Fruit fly (Drosophila melanogaster) whole organism, larva: ENCODE data around the gene CG11722.

ENCODE experiments used
- noc ChIP-seq: fragments of 200-800 bp; sonication (Bioruptor generic); optimal IDR thresholded peaks from 3 replicates; lab custom pipeline; 2019; ENCODE audit warnings: missing biosample characterization, mild to moderate bottlenecking, missing genetic modification characterization, moderate library complexity

Gene CG11722

dm6 chr3R:10054278-10054975, 9.1 kb upstream of the CG11722 start:
- peak; percentile 88 for TF ChIP-seq noc (tag; lab: Kevin White, UChicago)

DNA sequence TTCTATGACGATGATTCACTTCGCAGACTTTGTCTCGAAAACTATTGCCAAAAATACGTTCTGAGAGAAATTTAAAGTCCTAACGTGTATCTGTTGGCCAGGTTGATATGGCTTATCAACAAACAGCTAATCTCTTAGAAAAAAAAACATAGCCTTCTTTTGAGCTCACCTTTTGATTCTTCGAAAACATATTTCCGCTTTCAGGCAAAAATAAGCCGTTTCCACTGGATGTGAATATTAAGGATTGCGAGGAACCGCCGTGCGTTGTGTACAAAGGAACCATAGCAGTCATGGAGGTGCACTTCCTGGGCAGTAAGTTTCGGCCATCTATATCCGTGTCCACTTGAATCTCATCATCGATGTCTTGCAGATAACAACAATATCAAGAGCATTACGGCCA, 8.2 kb upstream of the CG11722 start:
- TF ChIP-seq noc (tag; lab: Kevin White, UChicago) = no peak

dm6 chr3R:10052695-10053382, 7.5 kb upstream of the CG11722 start, which contains the start of the genes Fancl and Npc2e:
TSS of gene Fancl (minus strand) at chr3R:10052869.
TSS of gene Npc2e (plus strand) at chr3R:10053332.
- TF ChIP-seq noc (tag; lab: Kevin White, UChicago) = no peak

DNA sequence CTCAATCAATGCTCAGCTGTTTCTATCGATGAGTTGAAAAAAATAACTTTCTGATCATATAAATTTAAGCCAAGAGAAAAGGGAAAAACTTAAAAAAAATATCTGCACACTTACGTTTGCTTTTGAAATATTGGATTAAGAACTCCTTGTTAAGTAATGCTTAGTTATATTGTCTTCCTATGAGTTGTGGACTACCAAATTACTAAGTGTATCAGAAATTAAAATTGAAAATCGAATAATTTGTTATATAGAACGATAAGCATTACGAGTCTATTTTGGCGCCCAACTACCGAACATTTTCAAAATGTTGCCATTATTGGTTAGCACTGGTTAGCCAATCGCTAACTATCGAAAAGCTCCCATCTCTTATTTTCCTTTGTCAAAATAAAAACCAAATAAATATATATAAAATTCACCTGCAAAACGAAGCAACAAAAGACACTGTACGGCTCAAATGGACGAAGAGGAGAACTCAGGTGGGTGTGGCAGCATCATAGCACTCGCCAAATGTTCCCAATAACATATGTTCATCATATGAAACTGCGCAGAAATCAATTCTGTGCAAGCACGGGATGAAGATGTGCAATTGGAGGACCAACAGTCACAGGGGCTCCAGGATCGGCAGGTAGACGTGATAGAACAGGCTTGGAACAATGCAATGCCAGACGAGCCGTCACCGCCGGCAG, 3.6 kb upstream of the CG11722 start, which contains the start of gene ohgt:
TSS of gene ohgt (plus strand) at position 358 of the 686 bp plus-strand sequence.
- no peak for TF ChIP-seq noc (tag; lab: Kevin White, UChicago)

dm6 chr3R:10048775-10048841, 3.3 kb upstream of the CG11722 start, which contains the start of gene CG12811:
TSS of gene CG12811 (minus strand) at chr3R:10048797.
- no peak for TF ChIP-seq noc (tag; lab: Kevin White, UChicago)

- peak; percentile 65 for TF ChIP-seq noc (tag; lab: Kevin White, UChicago)
Observed at dm6 chr3R:10048035-10048774, 2.9 kb upstream of the CG11722 start.

DNA sequence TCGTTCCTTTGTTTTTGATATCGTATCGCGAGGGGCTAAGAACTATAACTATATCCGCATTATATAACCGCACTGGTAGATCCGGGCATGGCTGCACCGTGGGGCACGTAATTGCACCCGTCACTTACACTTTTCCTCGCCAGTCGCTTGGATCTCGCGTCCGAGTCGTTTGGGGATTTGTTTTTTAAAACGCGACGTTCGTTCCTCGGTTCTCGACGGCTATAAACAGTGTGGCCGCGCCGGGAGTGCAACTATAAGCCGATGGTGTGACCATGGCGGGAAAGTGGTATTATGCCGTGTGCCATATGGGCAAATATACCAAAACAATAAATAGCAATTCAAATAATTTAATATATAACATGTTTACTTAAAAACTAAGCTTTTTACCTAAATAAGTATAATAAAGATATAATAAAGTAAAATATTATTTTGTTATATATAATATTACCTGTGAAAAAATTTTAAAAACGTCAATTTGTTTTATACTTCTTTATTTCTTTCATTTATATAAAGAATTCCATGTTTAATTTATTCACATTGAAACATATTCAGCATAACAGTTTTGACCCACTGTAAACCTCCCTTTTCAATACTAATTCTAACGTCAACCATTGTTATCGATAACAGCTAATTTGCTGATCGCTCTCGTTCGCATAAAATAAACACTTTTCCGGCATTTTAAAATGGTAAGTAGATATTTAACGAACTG, 2.5 kb downstream of the CG11722 start, which contains the start of the genes Mical and CG3909:
TSS of gene Mical (minus strand) at position 232 of the 709 bp plus-strand sequence.
TSS of gene CG3909 (plus strand) at position 607 of the 709 bp plus-strand sequence.
- TF ChIP-seq noc (tag; lab: Kevin White, UChicago) = peak; percentile 81

- no peak for TF ChIP-seq noc (tag; lab: Kevin White, UChicago)
Observed at dm6 chr3R:10042024-10042663, 3.2 kb downstream of the CG11722 start.

- no peak for TF ChIP-seq noc (tag; lab: Kevin White, UChicago)
Observed at dm6 chr3R:10040505-10040904, 4.8 kb downstream of the CG11722 start.

DNA sequence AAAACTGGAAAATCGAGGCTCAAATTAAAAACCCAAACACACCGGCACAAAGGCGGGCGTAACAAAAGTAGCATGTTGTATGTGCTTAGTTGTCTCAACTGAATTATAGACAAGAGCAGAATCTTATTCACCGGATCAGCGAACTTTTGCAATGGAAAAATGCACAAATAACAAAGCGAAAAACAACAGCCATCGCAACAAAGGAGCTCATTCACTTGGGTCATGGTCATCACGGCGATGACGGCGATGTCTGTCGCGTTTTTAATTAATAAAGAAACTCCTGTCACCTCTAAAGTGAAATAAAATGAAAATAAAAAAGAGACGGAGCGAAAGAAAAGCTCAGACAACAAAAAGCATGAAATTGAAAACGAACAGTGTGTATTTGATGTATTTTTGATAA, 6.2 kb downstream of the CG11722 start:
- no peak for TF ChIP-seq noc (tag; lab: Kevin White, UChicago)

dm6 chr3R:10035765-10036164, 9.6 kb downstream of the CG11722 start:
- no peak for TF ChIP-seq noc (tag; lab: Kevin White, UChicago)

DNA sequence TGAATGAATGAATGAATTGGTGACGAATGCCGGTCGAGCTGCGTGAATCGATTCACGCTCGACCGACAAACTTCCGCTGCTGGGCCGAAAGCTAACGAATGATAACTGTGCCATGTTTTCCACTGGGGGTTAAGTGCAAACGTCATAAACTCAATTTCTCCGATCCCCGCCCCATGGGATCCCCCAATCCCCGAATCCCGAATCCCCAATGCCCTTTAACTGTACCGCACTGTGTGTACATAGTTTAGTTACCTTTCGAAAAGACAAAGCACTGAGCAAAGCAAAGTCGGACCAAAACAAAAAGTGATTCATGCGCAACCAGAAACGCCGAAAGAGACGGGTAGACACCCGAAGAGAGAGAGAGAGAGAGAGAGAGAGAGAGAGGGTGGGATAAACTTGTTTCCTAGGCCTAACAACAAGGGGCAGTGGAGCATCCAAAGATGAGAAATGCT, 10.3 kb downstream of the CG11722 start:
- no peak for TF ChIP-seq noc (tag; lab: Kevin White, UChicago)

dm6 chr3R:10032951-10033720, 12.2 kb downstream of the CG11722 start:
- TF ChIP-seq noc (tag; lab: Kevin White, UChicago) = no peak

- no peak for TF ChIP-seq noc (tag; lab: Kevin White, UChicago)
Observed at dm6 chr3R:10031480-10031879, 13.9 kb downstream of the CG11722 start.
